Worm (Caenorhabditis elegans) whole organism, L4 larva: Measurements from ENCODE around the gene B0416.5.

Experiments used
- F10B5.3 ChIP-seq: sonication (generic microtip); optimal IDR thresholded peaks from 2 replicates; lab custom pipeline; 2016; ENCODE audit warnings: mild to moderate bottlenecking, missing genetic modification characterization, missing compliant biosample characterization
- F26F4.8 ChIP-seq: fragments of 200-800 bp; sonication (Bioruptor generic); conservative IDR thresholded peaks from 2 replicates; pipeline ENCODE4 v1.3.6; 2022; ENCODE audit warnings: missing genetic modification characterization, missing compliant biosample characterization
- F37D6.2 ChIP-seq: sonication (generic microtip); optimal IDR thresholded peaks from 2 replicates; lab custom pipeline; 2016; ENCODE audit warnings: mild to moderate bottlenecking, missing genetic modification characterization, missing compliant biosample characterization
- F44E2.7 ChIP-seq: fragments of 200-800 bp; sonication (Bioruptor generic); IDR thresholded peaks from 2 replicates; pipeline ENCODE4 v2.1.2; 2022; ENCODE audit warnings: missing genetic modification characterization, missing compliant biosample characterization
- F49E8.2 ChIP-seq: sonication (generic microtip); optimal IDR thresholded peaks from 2 replicates; lab custom pipeline; 2016; ENCODE audit warnings: missing compliant biosample characterization, mild to moderate bottlenecking, missing genetic modification characterization, borderline replicate concordance
- T26A8.4 ChIP-seq: fragments of 200-800 bp; sonication (Bioruptor generic); IDR thresholded peaks from 2 replicates; pipeline ENCODE4 v1.3.6; 2022; ENCODE audit warnings: missing genetic modification characterization, missing compliant biosample characterization
- Y5F2A.4 ChIP-seq: fragments of 200-800 bp; sonication (Bioruptor generic); optimal IDR thresholded peaks from 2 replicates; lab custom pipeline; 2018; ENCODE audit warnings: mild to moderate bottlenecking, missing genetic modification characterization, missing compliant biosample characterization
- Y75B8A.6 ChIP-seq: fragments of 200-800 bp; sonication (Bioruptor generic); IDR thresholded peaks from 2 replicates; pipeline ENCODE4 v1.3.6; 2022; ENCODE audit warnings: missing genetic modification reagents, missing genetic modification characterization, missing compliant biosample characterization
- ZK546.5 ChIP-seq, 2 experiments: sonication (generic microtip); optimal IDR thresholded peaks; 2 replicates each; lab custom pipeline; 2017; ENCODE audit warnings: missing biosample characterization in 2 of 2, missing genetic modification characterization in 2 of 2
- aha-1 ChIP-seq: fragments of 150-350 bp; peaks from one replicate; lab custom pipeline; 2014; ENCODE audit warnings: missing biosample characterization, missing genetic modification characterization
- aly-2 ChIP-seq: sonication (generic microtip); optimal IDR thresholded peaks from 2 replicates; lab custom pipeline; 2018; ENCODE audit warnings: missing biosample characterization, missing genetic modification characterization
- ama-1 ChIP-seq: fragments of 150-350 bp; optimal IDR thresholded peaks from 2 replicates; lab custom pipeline; 2014; ENCODE audit warnings: inconsistent platforms, mixed read lengths
- attf-4 ChIP-seq: sonication (generic microtip); optimal IDR thresholded peaks from 3 replicates; lab custom pipeline; 2017; ENCODE audit warnings: missing biosample characterization, missing genetic modification characterization
- ceh-20 ChIP-seq: fragments of 200-800 bp; sonication (Bioruptor generic); IDR thresholded peaks from 2 replicates; pipeline ENCODE4 v1.3.6; 2022; ENCODE audit warnings: missing genetic modification reagents, missing genetic modification characterization, missing compliant biosample characterization
- ceh-32 ChIP-seq: sonication (generic microtip); optimal IDR thresholded peaks from 2 replicates; lab custom pipeline; 2016; ENCODE audit warnings: mild to moderate bottlenecking, missing genetic modification characterization, missing compliant biosample characterization; ENCODE audit not compliant: poor library complexity
- cey-2 ChIP-seq: sonication (generic microtip); optimal IDR thresholded peaks from 3 replicates; lab custom pipeline; 2017; ENCODE audit warnings: missing genetic modification characterization, mild to moderate bottlenecking, missing compliant biosample characterization, antibody characterized with exemption, borderline replicate concordance; ENCODE audit not compliant: insufficient read depth
- ctbp-1 ChIP-seq: fragments of 200-800 bp; sonication (Bioruptor generic); IDR thresholded peaks from 2 replicates; pipeline ENCODE4 v1.3.6; 2022; ENCODE audit warnings: missing genetic modification reagents, missing genetic modification characterization, missing compliant biosample characterization
- daf-12 ChIP-seq: fragments of 150-350 bp; optimal IDR thresholded peaks from 2 replicates; lab custom pipeline; 2014; ENCODE audit warnings: missing biosample characterization, missing genetic modification reagents, missing genetic modification characterization
- daf-16 ChIP-seq, 3 experiments: sonication (generic microtip); optimal IDR thresholded peaks; 2 replicates each; lab custom pipeline; 2016 to 2017; ENCODE audit warnings: missing genetic modification characterization in 3 of 3, missing genetic modification reagents in 3 of 3, mild to moderate bottlenecking in 2 of 3, missing compliant biosample characterization in 2 of 3, missing biosample characterization in 1 of 3, moderate library complexity in 1 of 3
- daf-8 ChIP-seq: fragments of 200-800 bp; sonication (Bioruptor generic); IDR thresholded peaks from 2 replicates; pipeline ENCODE4 v1.3.6; 2022; ENCODE audit warnings: missing genetic modification characterization, missing compliant biosample characterization
- dmd-6 ChIP-seq: fragments of 200-800 bp; sonication (Bioruptor generic); IDR thresholded peaks from 2 replicates; pipeline ENCODE4 v1.3.6; 2022; ENCODE audit warnings: missing genetic modification reagents, missing genetic modification characterization, missing compliant biosample characterization
- dmd-8 ChIP-seq: fragments of 200-800 bp; sonication (Bioruptor generic); IDR thresholded peaks from 2 replicates; pipeline ENCODE4 v1.3.6; 2022; ENCODE audit warnings: missing genetic modification characterization, missing compliant biosample characterization
- dpl-1 ChIP-seq: fragments of 150-350 bp; optimal IDR thresholded peaks from 2 replicates; lab custom pipeline; 2014; ENCODE audit warnings: missing biosample characterization, missing genetic modification reagents, missing genetic modification characterization
- duxl-1 ChIP-seq: sonication (generic microtip); optimal IDR thresholded peaks from 2 replicates; lab custom pipeline; 2016; ENCODE audit warnings: mild to moderate bottlenecking, missing genetic modification characterization, moderate library complexity, missing compliant biosample characterization; ENCODE audit not compliant: poor library complexity
- egl-27 ChIP-seq: sonication (generic microtip); optimal IDR thresholded peaks from 3 replicates; lab custom pipeline; 2017; ENCODE audit warnings: missing biosample characterization, missing genetic modification reagents, missing genetic modification characterization
- fos-1 ChIP-seq: fragments of 150-350 bp; optimal IDR thresholded peaks from 2 replicates; lab custom pipeline; 2014; ENCODE audit warnings: missing biosample characterization, missing genetic modification characterization
- hif-1 ChIP-seq, 2 experiments: sonication (generic microtip); optimal IDR thresholded peaks; 2 replicates each; lab custom pipeline; 2016 to 2017; ENCODE audit warnings: missing compliant biosample characterization in 2 of 2, missing genetic modification characterization in 2 of 2, missing genetic modification reagents in 2 of 2, missing genotype in 2 of 2, mild to moderate bottlenecking in 1 of 2
- lin-15B ChIP-seq: fragments of 150-350 bp; sonication (generic microtip); optimal IDR thresholded peaks from 3 replicates; lab custom pipeline; 2014; ENCODE audit warnings: missing biosample characterization, missing genetic modification characterization
- lir-3 ChIP-seq: sonication (generic microtip); optimal IDR thresholded peaks from 2 replicates; lab custom pipeline; 2016; ENCODE audit warnings: mild to moderate bottlenecking, missing genetic modification characterization, missing compliant biosample characterization
- mdt-29 ChIP-seq: fragments of 200-800 bp; sonication (Bioruptor generic); IDR thresholded peaks from 2 replicates; pipeline ENCODE4 v1.3.6; 2022; ENCODE audit warnings: missing genetic modification reagents, missing genetic modification characterization, missing compliant biosample characterization
- mep-1 ChIP-seq: fragments of 150-350 bp; sonication (generic microtip); optimal IDR thresholded peaks from 3 replicates; lab custom pipeline; 2014; ENCODE audit warnings: missing biosample characterization, missing genetic modification characterization
- nhr-102 ChIP-seq: sonication (generic microtip); optimal IDR thresholded peaks from 2 replicates; lab custom pipeline; 2016; ENCODE audit warnings: mild to moderate bottlenecking, missing genetic modification characterization, moderate library complexity, missing compliant biosample characterization
- nhr-11 ChIP-seq: fragments of 150-350 bp; optimal IDR thresholded peaks from 2 replicates; lab custom pipeline; 2014; ENCODE audit warnings: missing biosample characterization, missing genetic modification characterization
- nhr-111 ChIP-seq: fragments of 200-800 bp; sonication (Bioruptor generic); optimal IDR thresholded peaks from 2 replicates; lab custom pipeline; 2018; ENCODE audit warnings: mild to moderate bottlenecking, missing genetic modification characterization, missing compliant biosample characterization
- nhr-237 ChIP-seq: sonication (generic microtip); optimal IDR thresholded peaks from 2 replicates; lab custom pipeline; 2017; ENCODE audit warnings: missing biosample characterization, missing genetic modification characterization
- nhr-25 ChIP-seq: sonication (generic microtip); optimal IDR thresholded peaks from 2 replicates; lab custom pipeline; 2017; ENCODE audit warnings: missing genetic modification characterization, mild to moderate bottlenecking, missing compliant biosample characterization, antibody characterized with exemption, moderate library complexity, borderline replicate concordance; ENCODE audit not compliant: insufficient read depth
- nhr-41 ChIP-seq: fragments of 200-800 bp; sonication (Bioruptor generic); IDR thresholded peaks from 2 replicates; pipeline ENCODE4 v1.3.6; 2022; ENCODE audit warnings: missing genetic modification reagents, missing genetic modification characterization, missing compliant biosample characterization
- nhr-42 ChIP-seq: fragments of 200-800 bp; sonication (Bioruptor generic); IDR thresholded peaks from 2 replicates; pipeline ENCODE4 v1.3.6; 2022; ENCODE audit warnings: missing genetic modification characterization, missing compliant biosample characterization
- nhr-48 ChIP-seq: sonication (generic microtip); optimal IDR thresholded peaks from 2 replicates; lab custom pipeline; 2016; ENCODE audit warnings: mild to moderate bottlenecking, missing genetic modification characterization, missing compliant biosample characterization
- nhr-6 ChIP-seq: fragments of 150-350 bp; optimal IDR thresholded peaks from 2 replicates; lab custom pipeline; 2014; ENCODE audit warnings: missing biosample characterization, missing genetic modification characterization
- nhr-76 ChIP-seq: fragments of 150-350 bp; optimal IDR thresholded peaks from 2 replicates; lab custom pipeline; 2014; ENCODE audit warnings: missing biosample characterization, missing genetic modification characterization
- pha-4 ChIP-seq, 2 experiments: fragments of 150-350 bp in 1 of 2; fragments of 200-800 bp in 1 of 2; sonication (Bioruptor generic) in 1 of 2; IDR thresholded peaks in 1 of 2; optimal IDR thresholded peaks in 1 of 2; 2 replicates each; pipeline versions ENCODE4 v1.3.6 to Lab custom; 2014 to 2022; ENCODE audit warnings: missing genetic modification characterization in 2 of 2, missing genetic modification reagents in 2 of 2, missing biosample characterization in 1 of 2, missing compliant biosample characterization in 1 of 2
- pqm-1 ChIP-seq: sonication (generic microtip); optimal IDR thresholded peaks from 2 replicates; lab custom pipeline; 2017; ENCODE audit warnings: missing biosample characterization, missing genetic modification characterization
- saeg-2 ChIP-seq: fragments of 200-800 bp; sonication (Bioruptor generic); IDR thresholded peaks from 2 replicates; pipeline ENCODE4 v1.3.6; 2022; ENCODE audit warnings: missing genetic modification reagents, missing genetic modification characterization, missing compliant biosample characterization
- snpc-1.2 ChIP-seq: fragments of 200-800 bp; sonication (Bioruptor generic); IDR thresholded peaks from 2 replicates; pipeline ENCODE4 v1.3.6; 2022; ENCODE audit warnings: missing genetic modification reagents, missing genetic modification characterization, missing compliant biosample characterization
- snpc-4 ChIP-seq: fragments of 150-350 bp; optimal IDR thresholded peaks from 2 replicates; lab custom pipeline; 2014; ENCODE audit warnings: missing biosample characterization, missing genetic modification characterization
- unc-130 ChIP-seq: sonication (generic microtip); optimal IDR thresholded peaks from 2 replicates; lab custom pipeline; 2016; ENCODE audit warnings: missing genetic modification reagents, missing genetic modification characterization, missing compliant biosample characterization
- unc-39 ChIP-seq: sonication (generic microtip); optimal IDR thresholded peaks from 2 replicates; lab custom pipeline; 2017; ENCODE audit warnings: missing biosample characterization, missing genetic modification characterization
- unc-62 ChIP-seq, 3 experiments: fragments of 150-350 bp in 1 of 3; sonication (generic microtip); optimal IDR thresholded peaks in 2 of 3; peaks in 1 of 3; 1 replicate in 1 of 3; 2 replicates in 2 of 3; lab custom pipeline; 2014 to 2017; ENCODE audit warnings: missing biosample characterization in 3 of 3, missing genetic modification characterization in 3 of 3, missing genetic modification reagents in 3 of 3, missing genotype in 1 of 3

B0416.5 gene

ce11 chrX:9238692-9239091, 32.0 kb downstream of the B0416.5 start (continued):
- TF ChIP-seq nhr-25 (tag; lab: Kevin White, UChicago) (no peak), nhr-111 (GFP tag; lab: Kevin White, UChicago) (peak; percentile 64), daf-12 (tag; lab: Kevin White, UChicago) (no peak), unc-39 (tag; lab: Kevin White, UChicago) (no peak), hif-1 (tag; optimal IDR thresholded peaks at IDR 0.05; lab: Kevin White, UChicago) (no peak), cey-2 (tag; lab: Kevin White, UChicago) (no peak), duxl-1 (tag; lab: Kevin White, UChicago) (peak; percentile 63), dmd-6 (GFP tag; lab: Robert Waterston, UW) (peak; percentile 43), ama-1 (no peak), ceh-32 (tag; lab: Kevin White, UChicago) (no peak), nhr-11 (no peak), nhr-237 (no peak), lir-3 (tag; lab: Kevin White, UChicago) (peak; percentile 52), mdt-29 (0 out of 2 replicates have a peak, but pooled peaks have one; percentile 8), daf-16 (GFP tag; optimal IDR thresholded peaks at IDR 0.05; lab: Kevin White, UChicago) (peak in 1 of 2 experiments; percentile 85), daf-16 (tag; optimal IDR thresholded peaks at IDR 0.05; lab: Kevin White, UChicago) (no peak), ceh-20 (GFP tag; lab: Robert Waterston, UW) (no peak), F26F4.8 (GFP tag; lab: Robert Waterston, UW) (peak; percentile 69; the same call in 1 of the 2 replicates), unc-130 (peak; percentile 15), egl-27 (tag; lab: Kevin White, UChicago) (no peak), attf-4 (tag; lab: Kevin White, UChicago) (no peak), ZK546.5 (tag; optimal IDR thresholded peaks at IDR 0.05; lab: Kevin White, UChicago) (no peak), aha-1 (tag; lab: Kevin White, UChicago) (no peak), dpl-1 (GFP tag; lab: Kevin White, UChicago) (no peak), F37D6.2 (tag; lab: Kevin White, UChicago) (no peak), F10B5.3 (tag; lab: Kevin White, UChicago) (no peak), fos-1 (tag; lab: Kevin White, UChicago) (no peak), nhr-76 (tag; lab: Kevin White, UChicago) (no peak), ctbp-1 (GFP tag; lab: Robert Waterston, UW) (0 out of 2 replicates have a peak, but pooled peaks have one; percentile 36), T26A8.4 (GFP tag; lab: Robert Waterston, UW) (no peak; the same call in none of the 2 replicates), Y5F2A.4 (GFP tag; lab: Kevin White, UChicago) (peak; percentile 23), mep-1 (tag; lab: Kevin White, UChicago) (no peak), dmd-8 (peak; percentile 89), nhr-48 (tag; lab: Kevin White, UChicago) (peak; percentile 19), nhr-102 (tag; lab: Kevin White, UChicago) (no peak), snpc-1.2 (GFP tag; lab: Robert Waterston, UW) (no peak; the same call in 1 of the 2 replicates), unc-62 (GFP tag; optimal IDR thresholded peaks at IDR 0.05 in 1 of 2; lab: Kevin White, UChicago) (no peak), unc-62 (tag; optimal IDR thresholded peaks at IDR 0.05; lab: Kevin White, UChicago) (no peak), daf-8 (no peak), Y75B8A.6 (GFP tag; lab: Robert Waterston, UW) (no peak), aly-2 (tag; lab: Kevin White, UChicago) (no peak), F44E2.7 (0 out of 2 replicates have a peak, but pooled peaks have one; percentile 82), pha-4 (GFP tag; IDR thresholded peaks at IDR 0.05; lab: Robert Waterston, UW) (peak; percentile 78; the same call in 1 of the 2 replicates), pha-4 (tag; optimal IDR thresholded peaks at IDR 0.05; lab: Kevin White, UChicago) (no peak), saeg-2 (GFP tag; lab: Robert Waterston, UW) (0 out of 2 replicates have a peak, but pooled peaks have one; percentile 42), nhr-41 (GFP tag; lab: Robert Waterston, UW) (peak; percentile 62; the same call in 1 of the 2 replicates), pqm-1 (tag; lab: Kevin White, UChicago) (no peak), F49E8.2 (peak; percentile 11), nhr-6 (tag; lab: Kevin White, UChicago) (no peak), lin-15B (tag; lab: Kevin White, UChicago) (no peak), snpc-4 (no peak), nhr-42 (no peak)
